Fruit fly (Drosophila melanogaster) whole organism, embryonic: ENCODE measurements around the gene RSG7.

Experiments
- ATbp ChIP-seq: fragments of 200-800 bp; sonication (Bioruptor generic); optimal IDR thresholded peaks from 2 replicates; lab custom pipeline; 2017; ENCODE audit warnings: missing biosample characterization, mild to moderate bottlenecking, missing genetic modification characterization, missing genetic modification reagents
- BEAF-32 ChIP-seq: fragments of 200-800 bp; sonication (Bioruptor generic); optimal IDR thresholded peaks from 3 replicates; lab custom pipeline; 2017; ENCODE audit warnings: missing biosample characterization, missing genetic modification characterization, mild to moderate bottlenecking, moderate library complexity, missing genetic modification reagents
- BtbVII ChIP-seq: fragments of 200-800 bp; sonication (Bioruptor generic); optimal IDR thresholded peaks from 3 replicates; lab custom pipeline; 2017; ENCODE audit warnings: missing biosample characterization, mild to moderate bottlenecking, missing genetic modification characterization
- CG10979 ChIP-seq: fragments of 200-800 bp; sonication (Bioruptor generic); optimal IDR thresholded peaks from 2 replicates; lab custom pipeline; 2018; ENCODE audit warnings: missing biosample characterization, mild to moderate bottlenecking, missing genetic modification characterization, moderate library complexity
- CG11695 ChIP-seq: fragments of 200-800 bp; sonication (Bioruptor generic); IDR thresholded peaks from 3 replicates; pipeline ENCODE4 v1.3.6; 2022; ENCODE audit warnings: missing biosample characterization, missing genetic modification characterization
- CG12071 ChIP-seq: fragments of 200-800 bp; sonication (Bioruptor generic); optimal IDR thresholded peaks from 3 replicates; lab custom pipeline; 2018; ENCODE audit warnings: missing biosample characterization, mild to moderate bottlenecking, missing genetic modification characterization
- CG12236 ChIP-seq: fragments of 200-800 bp; sonication (Bioruptor generic); optimal IDR thresholded peaks from 2 replicates; lab custom pipeline; 2016; ENCODE audit warnings: missing biosample characterization, missing genetic modification characterization
- CG12769 ChIP-seq: fragments of 200-800 bp; sonication (Bioruptor generic); optimal IDR thresholded peaks from 2 replicates; lab custom pipeline; 2019; ENCODE audit warnings: missing biosample characterization, mild to moderate bottlenecking, missing genetic modification characterization, moderate library complexity
- CG14667 ChIP-seq: fragments of 200-800 bp; sonication (Bioruptor generic); IDR thresholded peaks from 2 replicates; pipeline ENCODE4 v1.3.6; 2022; ENCODE audit warnings: missing biosample characterization, missing genetic modification characterization
- CG1529 ChIP-seq: fragments of 200-800 bp; sonication (Bioruptor generic); optimal IDR thresholded peaks from 3 replicates; lab custom pipeline; 2018; ENCODE audit warnings: missing biosample characterization, missing genetic modification characterization
- CG15514 ChIP-seq: fragments of 200-800 bp; sonication (Bioruptor generic); optimal IDR thresholded peaks from 3 replicates; lab custom pipeline; 2017; ENCODE audit warnings: missing biosample characterization, missing genetic modification characterization, mild to moderate bottlenecking, moderate library complexity, missing genetic modification reagents
- CG15696 ChIP-seq: fragments of 200-800 bp; sonication (Bioruptor generic); optimal IDR thresholded peaks from 2 replicates; lab custom pipeline; 2019; ENCODE audit warnings: missing biosample characterization, mild to moderate bottlenecking, missing genetic modification characterization, moderate library complexity
- CG17359 ChIP-seq: fragments of 200-800 bp; sonication (Bioruptor generic); optimal IDR thresholded peaks from 3 replicates; lab custom pipeline; 2018; ENCODE audit warnings: missing biosample characterization, mild to moderate bottlenecking, missing genetic modification characterization, moderate library complexity
- CG17361 ChIP-seq: fragments of 200-800 bp; sonication (Bioruptor generic); IDR thresholded peaks from 3 replicates; pipeline ENCODE4 v1.3.6; 2022; ENCODE audit warnings: missing biosample characterization, missing genetic modification characterization
- CG17912 ChIP-seq: fragments of 200-800 bp; sonication (Bioruptor generic); optimal IDR thresholded peaks from 2 replicates; lab custom pipeline; 2018; ENCODE audit warnings: missing biosample characterization, mild to moderate bottlenecking, missing genetic modification characterization
- CG2120 ChIP-seq: fragments of 200-800 bp; sonication (Bioruptor generic); optimal IDR thresholded peaks from 3 replicates; lab custom pipeline; 2016; ENCODE audit warnings: missing biosample characterization, missing genetic modification characterization
- CG32532 ChIP-seq: fragments of 200-800 bp; sonication (Bioruptor generic); IDR thresholded peaks from 2 replicates; pipeline ENCODE4 v1.3.6; 2022; ENCODE audit warnings: missing biosample characterization, missing genetic modification characterization
- CG3281 ChIP-seq: fragments of 200-800 bp; sonication (Bioruptor generic); optimal IDR thresholded peaks from 3 replicates; lab custom pipeline; 2017; ENCODE audit warnings: missing biosample characterization, mild to moderate bottlenecking, missing genetic modification characterization
- CG34224 ChIP-seq: fragments of 200-800 bp; sonication (Bioruptor generic); IDR thresholded peaks from 3 replicates; pipeline ENCODE4 v1.3.6; 2022; ENCODE audit warnings: missing biosample characterization, missing genetic modification characterization; ENCODE audit not compliant: partially characterized antibody
- CG3726 ChIP-seq: fragments of 200-800 bp; sonication (Bioruptor generic); IDR thresholded peaks from 3 replicates; pipeline ENCODE4, ENCODE4 v1.3.6; 2022; ENCODE audit warnings: missing biosample characterization, missing genetic modification characterization
- CG5953 ChIP-seq: fragments of 200-800 bp; sonication (Bioruptor generic); IDR thresholded peaks from 2 replicates; pipeline ENCODE4 v1.3.6; 2022; ENCODE audit warnings: missing biosample characterization, missing genetic modification characterization
- CTCF ChIP-seq: fragments of 200-800 bp; sonication (Bioruptor generic); optimal IDR thresholded peaks from 2 replicates; lab custom pipeline; 2017; ENCODE audit warnings: missing biosample characterization, mild to moderate bottlenecking, missing genetic modification characterization, moderate library complexity
- Dek ChIP-seq: fragments of 200-800 bp; sonication (Bioruptor generic); optimal IDR thresholded peaks from 3 replicates; lab custom pipeline; 2019; ENCODE audit warnings: missing biosample characterization, mild to moderate bottlenecking, missing genetic modification characterization, moderate library complexity
- Ets65A ChIP-seq: fragments of 200-800 bp; sonication (Bioruptor generic); peaks from one replicate; lab custom pipeline; 2016; ENCODE audit warnings: missing biosample characterization, missing genetic modification characterization
- Ets97D ChIP-seq: fragments of 200-800 bp; sonication (Bioruptor generic); optimal IDR thresholded peaks from 3 replicates; lab custom pipeline; 2016; ENCODE audit warnings: missing biosample characterization, missing genetic modification characterization
- Fer2 ChIP-seq: fragments of 200-800 bp; sonication (Bioruptor generic); optimal IDR thresholded peaks from 2 replicates; lab custom pipeline; 2018; ENCODE audit warnings: missing biosample characterization, mild to moderate bottlenecking, missing genetic modification characterization, moderate library complexity
- HLH3B ChIP-seq: fragments of 200-800 bp; sonication (Bioruptor generic); IDR thresholded peaks from 2 replicates; pipeline ENCODE4 v1.3.6; 2022; ENCODE audit warnings: missing biosample characterization, missing genetic modification characterization
- HLH54F ChIP-seq: fragments of 200-800 bp; sonication (Bioruptor generic); optimal IDR thresholded peaks from 3 replicates; lab custom pipeline; 2016; ENCODE audit warnings: missing biosample characterization, missing genetic modification characterization
- Meics ChIP-seq: fragments of 200-800 bp; sonication (Bioruptor generic); optimal IDR thresholded peaks from 2 replicates; lab custom pipeline; 2017; ENCODE audit warnings: missing biosample characterization, mild to moderate bottlenecking, missing genetic modification characterization
- Mrtf ChIP-seq: fragments of 200-800 bp; sonication (Bioruptor generic); IDR thresholded peaks from 3 replicates; pipeline ENCODE4 v1.3.6; 2022; ENCODE audit warnings: missing biosample characterization, missing genetic modification characterization
- Neu2 ChIP-seq: fragments of 200-800 bp; sonication (Bioruptor generic); optimal IDR thresholded peaks from 3 replicates; lab custom pipeline; 2016; ENCODE audit warnings: missing biosample characterization, missing genetic modification characterization, borderline replicate concordance
- NfI ChIP-seq: fragments of 200-800 bp; sonication (Bioruptor generic); optimal IDR thresholded peaks from 3 replicates; lab custom pipeline; 2018; ENCODE audit warnings: missing biosample characterization, mild to moderate bottlenecking, missing genetic modification characterization, moderate library complexity
- PHDP ChIP-seq: fragments of 200-800 bp; sonication (Bioruptor generic); optimal IDR thresholded peaks from 3 replicates; lab custom pipeline; 2018; ENCODE audit warnings: missing biosample characterization, mild to moderate bottlenecking, missing genetic modification characterization, moderate library complexity
- Pdp1 ChIP-seq, 2 experiments: fragments of 200-800 bp; sonication (Bioruptor generic); optimal IDR thresholded peaks; 3 replicates each; lab custom pipeline; 2016; ENCODE audit warnings: missing biosample characterization in 2 of 2, missing genetic modification characterization in 2 of 2, mild to moderate bottlenecking in 1 of 2, moderate library complexity in 1 of 2
- Rfx ChIP-seq: fragments of 200-800 bp; sonication (Bioruptor generic); IDR thresholded peaks from 2 replicates; pipeline ENCODE4 v1.3.6; 2022; ENCODE audit warnings: missing biosample characterization, missing genetic modification characterization
- Ssrp ChIP-seq: fragments of 200-800 bp; sonication (Bioruptor generic); optimal IDR thresholded peaks from 2 replicates; lab custom pipeline; 2018; ENCODE audit warnings: missing biosample characterization, mild to moderate bottlenecking, missing genetic modification characterization, moderate library complexity
- bowl ChIP-seq: fragments of 200-800 bp; sonication (Bioruptor generic); IDR thresholded peaks from 2 replicates; pipeline ENCODE4 v1.3.6; 2022; ENCODE audit warnings: missing biosample characterization, missing genetic modification characterization
- br ChIP-seq: fragments of >200 bp; optimal IDR thresholded peaks from 2 replicates; lab custom pipeline; 2017
- caup ChIP-seq: fragments of 200-800 bp; sonication (Bioruptor generic); optimal IDR thresholded peaks from 3 replicates; lab custom pipeline; 2017; ENCODE audit warnings: missing biosample characterization, mild to moderate bottlenecking, missing genetic modification characterization, moderate library complexity; ENCODE audit not compliant: severe bottlenecking
- chif ChIP-seq, 2 experiments: fragments of 200-800 bp; sonication (Bioruptor generic); optimal IDR thresholded peaks; 3 replicates each; lab custom pipeline; 2016; ENCODE audit warnings: missing biosample characterization in 2 of 2, missing genetic modification characterization in 2 of 2
- gsb ChIP-seq: fragments of 200-800 bp; sonication (Bioruptor generic); IDR thresholded peaks from 2 replicates; pipeline ENCODE4 v1.3.6; 2022; ENCODE audit warnings: missing biosample characterization, missing genetic modification characterization
- gsb-n ChIP-seq: fragments of 200-800 bp; sonication (Bioruptor generic); optimal IDR thresholded peaks from 3 replicates; lab custom pipeline; 2018; ENCODE audit warnings: missing biosample characterization, mild to moderate bottlenecking, missing genetic modification characterization
- h ChIP-seq: fragments of >200 bp; optimal IDR thresholded peaks from 2 replicates; lab custom pipeline; 2017
- her ChIP-seq: fragments of 200-800 bp; sonication (Bioruptor generic); optimal IDR thresholded peaks from 2 replicates; lab custom pipeline; 2016; ENCODE audit warnings: missing biosample characterization, missing genetic modification characterization
- lola ChIP-seq, 3 experiments: fragments of >200 bp in 2 of 3; fragments of 200-800 bp in 1 of 3; sonication (Bioruptor generic) in 1 of 3; optimal IDR thresholded peaks; 2 replicates each; lab custom pipeline; 2017 to 2019; ENCODE audit warnings: missing biosample characterization in 3 of 3, missing genetic modification characterization in 3 of 3, mild to moderate bottlenecking in 1 of 3, moderate library complexity in 1 of 3
- mam ChIP-seq: fragments of 200-800 bp; sonication (Bioruptor generic); optimal IDR thresholded peaks from 3 replicates; lab custom pipeline; 2016; ENCODE audit warnings: missing biosample characterization, missing genetic modification characterization
- mld ChIP-seq: fragments of 200-800 bp; sonication (Bioruptor generic); IDR thresholded peaks from 3 replicates; pipeline ENCODE4 v1.3.6; 2022; ENCODE audit warnings: missing biosample characterization, missing genetic modification characterization; ENCODE audit not compliant: partially characterized antibody
- sens-2 ChIP-seq: fragments of 200-800 bp; sonication (Bioruptor generic); IDR thresholded peaks from 2 replicates; pipeline ENCODE4 v1.3.6; 2022; ENCODE audit warnings: missing biosample characterization, missing genetic modification characterization
- seq ChIP-seq: fragments of 200-800 bp; sonication (Bioruptor generic); IDR thresholded peaks from 2 replicates; pipeline ENCODE4 v1.3.6; 2022; ENCODE audit warnings: missing biosample characterization, missing genetic modification characterization
- sim ChIP-seq: fragments of 200-800 bp; sonication (Bioruptor generic); IDR thresholded peaks from 2 replicates; pipeline ENCODE4 v1.3.6; 2022; ENCODE audit warnings: missing biosample characterization, missing genetic modification characterization
- vvl ChIP-seq: fragments of 200-800 bp; sonication (Bioruptor generic); IDR thresholded peaks from 2 replicates; pipeline ENCODE4 v1.3.6; 2022; ENCODE audit warnings: missing biosample characterization, missing genetic modification characterization

The RSG7 gene

dm6 chrX:16854746-16855145 is 10.5 kb upstream of the RSG7 start (continued):
- TF ChIP-seq NfI (GFP tag; lab: Kevin White, UChicago) (peak; percentile 40), CG17361 (GFP tag; lab: Robert Waterston, UW) (peak; percentile 74), CG11695 (peak; percentile 77), CG2120 (peak; percentile 30), h (no peak), Ets65A (GFP tag; lab: Kevin White, UChicago) (peak; percentile 80), br (lab: Kevin White, UChicago) (no peak), CG15514 (GFP tag; lab: Kevin White, UChicago) (no peak), lola (GFP tag; optimal IDR thresholded peaks at IDR 0.05; lab: Kevin White, UChicago) (peak in 1 of 3 experiments; percentile 15), PHDP (tag; lab: Kevin White, UChicago) (peak; percentile 66), Mrtf (GFP tag; lab: Robert Waterston, UW) (no peak), Fer2 (tag; lab: Kevin White, UChicago) (no peak), her (GFP tag; lab: Kevin White, UChicago) (no peak), vvl (GFP tag; lab: Robert Waterston, UW) (no peak), CG17912 (no peak), HLH3B (peak; percentile 61), BtbVII (peak; percentile 43), gsb (GFP tag; lab: Robert Waterston, UW) (no peak), Rfx (GFP tag; lab: Robert Waterston, UW) (peak; percentile 32; the same call in 1 of the 2 replicates), sens-2 (GFP tag; lab: Robert Waterston, UW) (no peak), Neu2 (GFP tag; lab: Kevin White, UChicago) (no peak), CG34224 (GFP tag; lab: Robert Waterston, UW) (no peak), CG32532 (GFP tag; lab: Robert Waterston, UW) (no peak), HLH54F (no peak), CG5953 (GFP tag; lab: Robert Waterston, UW) (no peak), CG12236 (GFP tag; lab: Kevin White, UChicago) (no peak), CG3281 (GFP tag; lab: Kevin White, UChicago) (peak; percentile 47), ATbp (peak; percentile 60), CG15696 (tag; lab: Kevin White, UChicago) (no peak), CG1529 (GFP tag; lab: Kevin White, UChicago) (peak; percentile 43), mam (GFP tag; lab: Kevin White, UChicago) (peak; percentile 16), CG12769 (no peak), CG10979 (peak; percentile 68), BEAF-32 (GFP tag; lab: Kevin White, UChicago) (no peak), CG17359 (tag; lab: Kevin White, UChicago) (peak; percentile 65), Ssrp (tag; lab: Kevin White, UChicago) (peak; percentile 44), gsb-n (tag; lab: Kevin White, UChicago) (peak; percentile 30), CG12071 (GFP tag; lab: Kevin White, UChicago) (peak; percentile 43), seq (GFP tag; lab: Robert Waterston, UW) (0 out of 2 replicates have a peak, but pooled peaks have one; percentile 48), bowl (no peak), CTCF (GFP tag; lab: Kevin White, UChicago) (peak; percentile 35), caup (peak; percentile 12), CG3726 (GFP tag; lab: Robert Waterston, UW) (no peak), Meics (GFP tag; lab: Kevin White, UChicago) (peak; percentile 54), Dek (tag; lab: Kevin White, UChicago) (no peak), mld (GFP tag; lab: Robert Waterston, UW) (no peak), Pdp1 (GFP tag; optimal IDR thresholded peaks at IDR 0.05; lab: Kevin White, UChicago) (peak; percentile 4 to 17), Ets97D (GFP tag; lab: Kevin White, UChicago) (no peak), sim (GFP tag; lab: Robert Waterston, UW) (no peak), chif (GFP tag; optimal IDR thresholded peaks at IDR 0.05; lab: Kevin White, UChicago) (peak; percentile 13 to 44), CG14667 (GFP tag; lab: Robert Waterston, UW) (0 out of 2 replicates have a peak, but pooled peaks have one; percentile 30)
